Worm (Caenorhabditis elegans) whole organism, early embryonic: ENCODE data around the gene C39B5.10.
"Not testable (repeated sequence)": the region's sequence is repeated elsewhere in the genome, so short reads cannot be mapped to it uniquely, and the experiment has no call there.

Source experiments
- B0310.2 ChIP-seq: sonication (generic microtip); optimal IDR thresholded peaks from 2 replicates; lab custom pipeline; 2016; ENCODE audit warnings: mild to moderate bottlenecking, missing genetic modification characterization, missing compliant biosample characterization
- F13C5.2 ChIP-seq: sonication (generic microtip); optimal IDR thresholded peaks from 2 replicates; lab custom pipeline; 2017; ENCODE audit warnings: mild to moderate bottlenecking, missing genetic modification characterization, inconsistent platforms, missing compliant biosample characterization
- aly-1 ChIP-seq: sonication (generic microtip); optimal IDR thresholded peaks from 2 replicates; lab custom pipeline; 2016; ENCODE audit warnings: missing genetic modification characterization, missing compliant biosample characterization
- ama-1 ChIP-seq: fragments of 150-350 bp; optimal IDR thresholded peaks from 2 replicates; lab custom pipeline; 2014
- ceh-13 ChIP-seq: fragments of 200-800 bp; sonication (Bioruptor generic); optimal IDR thresholded peaks from 2 replicates; lab custom pipeline; 2018; ENCODE audit warnings: mild to moderate bottlenecking, missing genetic modification characterization, missing compliant biosample characterization
- ceh-36 ChIP-seq: sonication (generic microtip); optimal IDR thresholded peaks from 2 replicates; lab custom pipeline; 2016; ENCODE audit warnings: missing genetic modification characterization, inconsistent platforms, missing compliant biosample characterization
- ets-7 ChIP-seq: sonication (generic microtip); optimal IDR thresholded peaks from 2 replicates; lab custom pipeline; 2016; ENCODE audit warnings: missing genotype, missing genetic modification characterization, missing compliant biosample characterization
- flt-1 ChIP-seq: fragments of 200-800 bp; sonication (Bioruptor generic); IDR thresholded peaks from 2 replicates; pipeline ENCODE4 v1.3.6; 2022; ENCODE audit warnings: missing genetic modification characterization, missing compliant biosample characterization
- hmbx-1 ChIP-seq: sonication (generic microtip); optimal IDR thresholded peaks from 2 replicates; lab custom pipeline; 2016; ENCODE audit warnings: mild to moderate bottlenecking, missing genetic modification characterization, missing compliant biosample characterization
- hmg-4 ChIP-seq: fragments of 200-800 bp; sonication (Bioruptor generic); optimal IDR thresholded peaks from 2 replicates; lab custom pipeline; 2018; ENCODE audit warnings: mild to moderate bottlenecking, missing genetic modification characterization, missing compliant biosample characterization
- hnd-1 ChIP-seq: sonication (generic microtip); optimal IDR thresholded peaks from 2 replicates; lab custom pipeline; 2016; ENCODE audit warnings: missing genetic modification characterization, missing compliant biosample characterization
- pes-1 ChIP-seq: fragments of 200-800 bp; sonication (Bioruptor generic); IDR thresholded peaks from 2 replicates; pipeline ENCODE4 v1.3.6; 2022; ENCODE audit warnings: missing genetic modification reagents, missing genetic modification characterization, missing compliant biosample characterization
- scrt-1 ChIP-seq: fragments of 200-800 bp; sonication (Bioruptor generic); IDR thresholded peaks from 2 replicates; pipeline ENCODE4 v1.3.6; 2022; ENCODE audit warnings: missing genetic modification characterization, missing compliant biosample characterization
- sea-1 ChIP-seq: fragments of 200-800 bp; sonication (Bioruptor generic); conservative IDR thresholded peaks from 2 replicates; pipeline ENCODE4 v1.3.6; 2022; ENCODE audit warnings: missing genetic modification characterization, missing compliant biosample characterization
- tbx-11 ChIP-seq: fragments of 200-800 bp; sonication (Bioruptor generic); IDR thresholded peaks from 2 replicates; pipeline ENCODE4 v1.3.6; 2022; ENCODE audit warnings: missing genetic modification characterization, missing compliant biosample characterization
- tbx-37 ChIP-seq: fragments of 200-800 bp; sonication (Bioruptor generic); conservative IDR thresholded peaks from 2 replicates; pipeline ENCODE4 v1.3.6; 2022; ENCODE audit warnings: missing genetic modification reagents, missing genetic modification characterization, missing compliant biosample characterization
- tra-4 ChIP-seq: sonication (generic microtip); optimal IDR thresholded peaks from 2 replicates; lab custom pipeline; 2017; ENCODE audit warnings: missing genetic modification characterization, missing compliant biosample characterization

The C39B5.10 gene

DNA sequence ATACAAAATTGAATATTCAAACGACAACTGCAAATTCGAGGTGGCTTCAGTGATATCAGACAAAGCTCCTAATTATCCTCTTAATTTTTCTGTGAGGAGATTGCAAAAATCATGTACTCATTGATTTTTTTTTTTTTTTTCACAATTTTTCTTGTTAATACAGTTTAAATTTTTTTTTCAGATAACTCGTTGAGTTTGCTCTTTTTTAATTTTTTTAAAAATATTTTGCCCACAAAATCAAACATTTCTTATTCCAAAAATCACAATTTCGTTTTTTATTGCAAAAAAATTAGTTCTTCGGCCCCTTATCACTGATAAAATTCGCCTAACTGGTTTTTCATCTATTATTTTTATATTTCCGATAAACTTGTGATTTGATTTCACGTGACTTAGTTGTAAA lies 37.4 kb upstream of the C39B5.10 start, which contains the start of gene Y54F10BM.21:
Gene Y54F10BM.21, plus strand, starts transcription at position 301 of the 400 bp plus-strand sequence.
- TF ChIP-seq aly-1 = no peak
- TF ChIP-seq ceh-13 (GFP tag; lab: Kevin White, UChicago) = no peak
- no peak for TF ChIP-seq tbx-37 (GFP tag; lab: Robert Waterston, UW)
- no peak for TF ChIP-seq F13C5.2
- no peak for TF ChIP-seq sea-1 (GFP tag; lab: Robert Waterston, UW)
- no peak for TF ChIP-seq tra-4 (tag; lab: Kevin White, UChicago)
- TF ChIP-seq pes-1 (GFP tag; lab: Robert Waterston, UW) = no peak
- no peak for TF ChIP-seq flt-1 (GFP tag; lab: Robert Waterston, UW)
- TF ChIP-seq ets-7 (tag; lab: Kevin White, UChicago) = no peak
- TF ChIP-seq B0310.2 (tag; lab: Kevin White, UChicago) = no peak
- no peak for TF ChIP-seq hmbx-1 (tag; lab: Kevin White, UChicago)
- TF ChIP-seq scrt-1 (GFP tag; lab: Robert Waterston, UW) = no peak
- TF ChIP-seq ceh-36 (tag; lab: Kevin White, UChicago) = no peak
- no peak for TF ChIP-seq hmg-4
- TF ChIP-seq ama-1 (lab: Kevin White, UChicago) = no peak
- no peak for TF ChIP-seq hnd-1 (tag; lab: Kevin White, UChicago)

DNA sequence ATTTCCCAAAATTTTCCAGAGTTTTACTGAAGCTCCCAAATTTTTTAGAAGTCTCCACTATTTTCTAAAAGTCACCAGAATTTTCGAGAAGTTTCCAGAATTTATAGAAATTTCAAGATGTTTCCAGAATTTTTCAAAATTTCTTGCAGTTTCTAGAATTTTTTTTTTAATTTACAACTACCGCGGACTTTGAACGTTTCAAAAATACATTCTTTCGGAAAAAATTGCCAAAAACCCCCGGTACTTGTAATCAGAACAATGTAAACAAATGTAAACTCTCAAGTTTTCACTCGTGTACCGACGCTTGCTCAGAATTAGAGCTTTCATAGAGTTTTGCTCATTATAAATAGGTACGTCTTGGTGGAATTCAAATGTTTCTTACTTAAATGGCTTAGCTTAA lies 33.3 kb upstream of the C39B5.10 start, which contains the start of gene fbxa-39:
Gene fbxa-39, plus strand, starts transcription at position 301 of the 400 bp plus-strand sequence.
- TF ChIP-seq sea-1 (GFP tag; lab: Robert Waterston, UW) = no peak
- no peak for TF ChIP-seq ets-7 (tag; lab: Kevin White, UChicago)
- no peak for TF ChIP-seq tbx-37 (GFP tag; lab: Robert Waterston, UW)

DNA sequence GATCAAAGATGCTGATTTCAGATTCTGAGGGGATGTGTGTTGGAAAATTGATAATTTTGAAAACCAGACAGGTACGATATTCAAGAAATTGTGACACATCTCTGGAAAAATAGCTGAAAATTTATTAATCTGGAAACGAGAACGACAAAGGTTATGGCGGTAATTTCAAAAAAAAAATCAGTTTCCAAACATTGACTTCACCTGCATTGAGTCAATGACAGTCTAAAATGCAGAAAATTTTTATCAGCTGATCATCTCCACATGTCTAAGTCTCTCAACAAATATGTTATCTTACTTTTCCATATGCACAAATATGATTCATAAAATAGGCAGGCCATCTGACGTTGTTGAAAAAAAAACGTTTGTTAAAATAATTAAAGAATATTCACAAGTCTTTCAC lies 32.6 kb upstream of the C39B5.10 start, which contains the start of gene fbxa-48:
Gene fbxa-48, minus strand, starts transcription at position 101 of the 400 bp plus-strand sequence.
- TF ChIP-seq flt-1 (GFP tag; lab: Robert Waterston, UW) (no peak), hmbx-1 (tag; lab: Kevin White, UChicago) (no peak), F13C5.2 (no peak), hmg-4 (no peak), ama-1 (lab: Kevin White, UChicago) (no peak), aly-1 (no peak), tbx-11 (GFP tag; lab: Robert Waterston, UW) (no peak), ets-7 (tag; lab: Kevin White, UChicago) (no peak), hnd-1 (tag; lab: Kevin White, UChicago) (no peak), tra-4 (tag; lab: Kevin White, UChicago) (no peak), ceh-36 (tag; lab: Kevin White, UChicago) (no peak), ceh-13 (GFP tag; lab: Kevin White, UChicago) (no peak), pes-1 (GFP tag; lab: Robert Waterston, UW) (no peak)

DNA sequence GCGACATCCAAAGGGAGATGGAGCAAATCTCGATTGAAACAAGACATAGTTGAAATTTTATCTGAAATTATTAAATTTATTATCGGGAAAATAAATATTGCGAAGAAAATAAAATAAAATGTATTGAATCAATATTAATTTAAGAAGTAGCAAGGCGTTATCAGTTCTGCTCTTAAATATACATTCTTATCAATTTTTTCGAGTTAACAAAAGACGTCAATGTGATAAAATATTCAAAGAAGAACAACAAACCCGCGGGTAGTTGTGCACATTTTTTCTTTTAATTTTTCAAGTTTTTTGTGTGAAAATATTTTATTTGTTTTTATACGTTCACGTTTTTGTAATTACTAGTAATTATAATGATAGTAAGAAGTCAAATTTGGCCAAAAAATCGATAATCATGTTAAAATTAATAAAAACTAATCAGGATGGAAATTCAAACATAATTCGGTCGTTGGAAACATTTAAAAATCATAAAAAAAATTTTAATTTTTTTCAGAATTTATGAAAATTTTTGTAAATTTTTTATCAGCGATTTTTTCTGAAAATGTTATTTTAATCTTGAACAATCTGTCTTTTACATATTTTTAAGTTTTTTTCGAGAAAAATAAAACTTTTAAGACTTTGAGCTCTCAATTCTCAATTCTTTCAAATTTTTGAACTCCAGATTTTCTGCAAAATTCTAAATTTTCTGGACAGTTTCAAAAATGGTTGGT lies 26.7 kb upstream of the C39B5.10 start, which contains the start of gene fbxa-9:
Gene fbxa-9, plus strand, starts transcription at position 666 of the 716 bp plus-strand sequence.
- TF ChIP-seq ceh-36 (tag; lab: Kevin White, UChicago) (no peak), B0310.2 (tag; lab: Kevin White, UChicago) (no peak), hmg-4 (no peak), tbx-37 (GFP tag; lab: Robert Waterston, UW) (no peak), ets-7 (tag; lab: Kevin White, UChicago) (no peak), tra-4 (tag; lab: Kevin White, UChicago) (no peak), flt-1 (GFP tag; lab: Robert Waterston, UW) (no peak), hnd-1 (tag; lab: Kevin White, UChicago) (no peak), F13C5.2 (no peak), scrt-1 (GFP tag; lab: Robert Waterston, UW) (no peak), ceh-13 (GFP tag; lab: Kevin White, UChicago) (no peak), ama-1 (lab: Kevin White, UChicago) (no peak), tbx-11 (GFP tag; lab: Robert Waterston, UW) (no peak), hmbx-1 (tag; lab: Kevin White, UChicago) (no peak)

DNA sequence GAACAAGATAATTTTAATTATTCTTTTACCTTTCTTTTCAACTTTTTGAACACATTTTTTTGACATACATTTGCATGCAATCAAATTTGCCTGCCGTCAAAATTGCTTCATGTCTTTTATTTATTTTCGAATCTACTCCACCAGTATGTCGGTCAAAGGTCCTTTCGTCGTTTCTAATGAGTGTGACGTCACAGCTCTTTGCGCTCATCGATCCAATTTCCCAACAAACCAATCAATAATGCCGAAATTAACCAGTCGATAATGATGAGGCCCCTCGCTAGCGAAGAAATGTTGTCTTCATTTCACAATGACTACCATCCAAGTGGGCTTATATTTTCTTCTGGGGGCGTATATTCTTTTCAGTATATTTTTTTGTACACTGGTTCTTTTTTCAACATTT lies 23.5 kb upstream of the C39B5.10 start, which contains the start of gene Y54F10BM.6:
Gene Y54F10BM.6, plus strand, starts transcription at position 301 of the 400 bp plus-strand sequence.
- TF ChIP-seq B0310.2 (tag; lab: Kevin White, UChicago) (no peak), hnd-1 (tag; lab: Kevin White, UChicago) (no peak), ceh-36 (tag; lab: Kevin White, UChicago) (no peak), ets-7 (tag; lab: Kevin White, UChicago) (no peak)

DNA sequence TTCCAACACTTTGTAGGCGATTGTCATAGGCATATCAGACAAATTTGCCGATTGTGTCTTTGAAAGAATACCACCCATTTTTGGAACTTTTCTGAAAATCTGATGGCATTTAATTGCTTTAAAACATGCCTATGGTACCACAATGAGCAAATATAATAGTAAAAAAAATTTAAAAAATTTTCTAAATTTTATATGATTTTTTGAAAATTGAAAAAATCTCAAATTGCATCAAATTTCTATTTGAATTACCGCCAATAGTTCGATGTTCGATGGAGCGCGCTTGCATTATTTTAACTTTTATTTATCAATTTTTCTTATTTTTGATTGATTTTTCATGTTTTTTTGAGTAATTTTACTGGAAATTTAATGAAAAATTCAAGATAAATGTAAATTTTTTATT lies 21.9 kb upstream of the C39B5.10 start, which contains the start of gene fbxa-42:
Gene fbxa-42, minus strand, starts transcription at position 101 of the 400 bp plus-strand sequence.
- TF ChIP-seq hnd-1 (tag; lab: Kevin White, UChicago); B0310.2 (tag; lab: Kevin White, UChicago); ceh-13 (GFP tag; lab: Kevin White, UChicago): not testable (repeated sequence)

DNA sequence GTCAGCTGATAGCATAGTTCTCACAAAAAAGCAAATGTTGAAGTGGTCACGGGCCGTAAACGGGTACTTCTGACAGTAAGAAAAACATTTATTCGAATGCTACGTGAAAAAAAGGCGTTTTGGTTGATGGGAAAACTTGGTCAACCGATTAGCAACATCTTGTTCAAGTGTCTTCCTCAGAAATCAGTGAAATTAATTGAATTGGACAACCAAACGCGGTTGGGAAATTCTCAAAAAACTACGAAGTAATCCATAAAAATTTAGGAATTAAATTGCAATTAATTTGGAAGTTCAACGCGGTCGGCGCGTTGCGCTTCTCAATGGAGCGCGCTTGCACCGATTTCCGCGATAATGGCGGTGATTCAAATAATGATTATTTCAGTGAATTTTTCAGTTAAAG lies 19.9 kb upstream of the C39B5.10 start:
- TF ChIP-seq ama-1 (lab: Kevin White, UChicago) (no peak), hmg-4 (no peak), flt-1 (GFP tag; lab: Robert Waterston, UW) (no peak), tbx-37 (GFP tag; lab: Robert Waterston, UW) (no peak), B0310.2 (tag; lab: Kevin White, UChicago) (no peak), ceh-36 (tag; lab: Kevin White, UChicago) (no peak), sea-1 (GFP tag; lab: Robert Waterston, UW) (no peak), scrt-1 (GFP tag; lab: Robert Waterston, UW) (no peak), tbx-11 (GFP tag; lab: Robert Waterston, UW) (no peak), ets-7 (tag; lab: Kevin White, UChicago) (no peak)
